Fruit fly (Drosophila melanogaster): Measurements from ENCODE around the gene Nmt.

DNA sequence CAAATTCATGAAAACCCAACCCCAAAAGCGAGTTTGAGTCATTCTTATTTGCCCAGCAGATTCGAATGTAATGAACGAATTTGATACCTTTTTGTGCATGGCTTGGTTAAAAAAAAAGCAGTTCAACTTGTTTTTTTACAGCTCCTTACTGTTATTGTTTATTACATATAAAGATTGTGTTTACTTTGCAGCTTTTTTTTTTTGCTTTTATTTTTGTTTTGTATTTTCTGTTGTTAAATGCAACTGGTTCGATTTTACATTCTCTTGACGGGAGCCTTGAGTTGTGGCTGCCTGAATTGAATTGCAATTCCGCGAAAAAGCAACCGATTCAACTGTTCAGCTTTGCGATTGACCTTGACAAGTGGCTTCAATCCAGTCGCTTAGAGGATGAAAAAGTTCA lies 23.7 kb downstream of the Nmt start:
- no peak for TF ChIP-seq Gug (GFP tag; IDR thresholded peaks at IDR 0.05)
- TF ChIP-seq cyc (GFP tag; optimal IDR thresholded peaks at IDR 0.05), result no peak
- no peak for TF ChIP-seq pdm3 (GFP tag; optimal IDR thresholded peaks at IDR 0.05)
- TF ChIP-seq Hr38 (GFP tag; optimal IDR thresholded peaks at IDR 0.05), result no peak
- TF ChIP-seq Smox (GFP tag; optimal IDR thresholded peaks at IDR 0.05), result no peak
- no peak for TF ChIP-seq acj6 (GFP tag; optimal IDR thresholded peaks at IDR 0.05)
- TF ChIP-seq CG7368 (GFP tag; optimal IDR thresholded peaks at IDR 0.05), result no peak
- TF ChIP-seq CG9139 (GFP tag; optimal IDR thresholded peaks at IDR 0.05), result peak; percentile 36

All from whole organism, prepupa.